Fruit fly (Drosophila melanogaster) whole organism, wandering third instar larva: Measurements from ENCODE around the gene CG43354.

Experiments
- CG32264 ChIP-seq: fragments of 200-800 bp; sonication (Bioruptor generic); optimal IDR thresholded peaks from 2 replicates; lab custom pipeline; 2016; ENCODE audit warnings: missing biosample characterization, missing genetic modification characterization
- CrebA ChIP-seq: fragments of 200-800 bp; sonication (Bioruptor generic); optimal IDR thresholded peaks from 2 replicates; lab custom pipeline; 2016; ENCODE audit warnings: missing biosample characterization, mild to moderate bottlenecking, missing genetic modification characterization, borderline replicate concordance
- Dfd ChIP-seq: fragments of >200 bp; optimal IDR thresholded peaks from 2 replicates; lab custom pipeline; 2017; ENCODE audit warnings: missing biosample characterization, missing genetic modification characterization
- Dif ChIP-seq: fragments of 200-275, 200-300 bp; sonication (Bioruptor generic); optimal IDR thresholded peaks from 2 replicates; lab custom pipeline; 2018; ENCODE audit warnings: missing biosample characterization, missing genetic modification characterization; ENCODE audit not compliant: partially characterized antibody
- GATAd ChIP-seq: sonication (Bioruptor generic); optimal IDR thresholded peaks from 2 replicates; lab custom pipeline; 2016; ENCODE audit warnings: missing biosample characterization, missing genetic modification characterization
- HLH106 ChIP-seq: fragments of 200-800 bp; optimal IDR thresholded peaks from 3 replicates; lab custom pipeline; 2019; ENCODE audit warnings: missing biosample characterization, mild to moderate bottlenecking, missing genetic modification characterization, moderate library complexity
- Hr78 ChIP-seq: fragments of >200 bp; optimal IDR thresholded peaks from 2 replicates; lab custom pipeline; 2017; ENCODE audit warnings: missing biosample characterization, missing genetic modification characterization
- Mio ChIP-seq: sonication (Bioruptor generic); optimal IDR thresholded peaks from 2 replicates; lab custom pipeline; 2016; ENCODE audit warnings: missing biosample characterization, missing genetic modification characterization
- Myc ChIP-seq: fragments of >200 bp; optimal IDR thresholded peaks from 2 replicates; lab custom pipeline; 2017
- N ChIP-seq: fragments of >200 bp; optimal IDR thresholded peaks from 2 replicates; lab custom pipeline; 2018; ENCODE audit warnings: missing biosample characterization, missing external identifiers, missing genetic modification characterization
- OdsH ChIP-seq: fragments of 200-800 bp; sonication (Bioruptor generic); optimal IDR thresholded peaks from 2 replicates; lab custom pipeline; 2016; ENCODE audit warnings: missing biosample characterization, mild to moderate bottlenecking, missing genetic modification characterization
- Rel ChIP-seq, 2 experiments: fragments of 200-800 bp; sonication (Bioruptor generic) in 1 of 2; optimal IDR thresholded peaks; 2 replicates in 1 of 2; 3 replicates in 1 of 2; lab custom pipeline; 2016 to 2019; ENCODE audit warnings: mild to moderate bottlenecking in 2 of 2, missing biosample characterization in 2 of 2, missing genetic modification characterization in 2 of 2, moderate library complexity in 1 of 2
- Sp1 ChIP-seq: fragments of 200-800 bp; sonication (Bioruptor generic); optimal IDR thresholded peaks from 3 replicates; lab custom pipeline; 2019; ENCODE audit warnings: missing biosample characterization, mild to moderate bottlenecking, missing genetic modification characterization, moderate library complexity
- Vsx2 ChIP-seq: fragments of 200-300, 225-300 bp; sonication (Bioruptor generic); optimal IDR thresholded peaks from 2 replicates; lab custom pipeline; 2018; ENCODE audit warnings: missing biosample characterization, missing genetic modification characterization; ENCODE audit not compliant: partially characterized antibody
- br ChIP-seq: fragments of 200-800 bp; sonication (Bioruptor generic); optimal IDR thresholded peaks from 2 replicates; lab custom pipeline; 2016; ENCODE audit warnings: missing biosample characterization, missing genetic modification characterization
- brk ChIP-seq: fragments of 200-800 bp; sonication (Bioruptor generic); optimal IDR thresholded peaks from 2 replicates; lab custom pipeline; 2016; ENCODE audit warnings: missing biosample characterization, mild to moderate bottlenecking, missing genetic modification characterization
- dl ChIP-seq, 2 experiments: fragments of 175-275, 200-275 bp in 1 of 2; fragments of 200-275 bp in 1 of 2; sonication (Bioruptor generic); optimal IDR thresholded peaks; lab custom pipeline; 2018; ENCODE audit warnings: mild to moderate bottlenecking in 2 of 2, missing biosample characterization in 2 of 2, missing genetic modification characterization in 2 of 2, moderate library complexity in 2 of 2; ENCODE audit not compliant: partially characterized antibody in 2 of 2, insufficient read depth in 1 of 2
- dmrt93B ChIP-seq: fragments of 200-800 bp; sonication (Bioruptor generic); optimal IDR thresholded peaks from 2 replicates; lab custom pipeline; 2018; ENCODE audit warnings: missing biosample characterization, mild to moderate bottlenecking, missing genetic modification characterization
- dsf ChIP-seq: sonication (Bioruptor generic); optimal IDR thresholded peaks from 2 replicates; lab custom pipeline; 2016; ENCODE audit warnings: missing biosample characterization, missing genetic modification characterization, borderline replicate concordance
- ey ChIP-seq: fragments of 200-800 bp; sonication (Bioruptor generic); optimal IDR thresholded peaks from 2 replicates; lab custom pipeline; 2016; ENCODE audit warnings: missing biosample characterization, missing genetic modification characterization
- foxo ChIP-seq, 2 experiments: fragments of 200-800 bp; sonication (Bioruptor generic); optimal IDR thresholded peaks; 2 replicates in 1 of 2; 3 replicates in 1 of 2; lab custom pipeline; 2016 to 2017; ENCODE audit warnings: missing biosample characterization in 2 of 2, missing genetic modification characterization in 2 of 2
- fru ChIP-seq: fragments of 200-800 bp; sonication (Bioruptor generic); optimal IDR thresholded peaks from 3 replicates; lab custom pipeline; 2016; ENCODE audit warnings: missing biosample characterization, mild to moderate bottlenecking, missing genetic modification characterization
- h ChIP-seq: fragments of 200-800 bp; sonication (Bioruptor generic); optimal IDR thresholded peaks from 3 replicates; lab custom pipeline; 2016; ENCODE audit warnings: missing biosample characterization, mild to moderate bottlenecking, missing genetic modification characterization
- lola ChIP-seq: fragments of >200 bp; optimal IDR thresholded peaks from 2 replicates; lab custom pipeline; 2017; ENCODE audit warnings: missing biosample characterization, missing genetic modification characterization
- pan ChIP-seq: fragments of >200 bp; optimal IDR thresholded peaks from 2 replicates; lab custom pipeline; 2017
- psq ChIP-seq: fragments of 200-800 bp; sonication (Bioruptor generic); optimal IDR thresholded peaks from 3 replicates; lab custom pipeline; 2017; ENCODE audit warnings: missing biosample characterization, mild to moderate bottlenecking, missing genetic modification characterization, moderate library complexity
- rgr ChIP-seq: fragments of 200-800 bp; sonication (Bioruptor generic); optimal IDR thresholded peaks from 3 replicates; lab custom pipeline; 2016; ENCODE audit warnings: missing biosample characterization, mild to moderate bottlenecking, missing genetic modification characterization
- sage ChIP-seq: fragments of 200-800 bp; sonication (Bioruptor generic); optimal IDR thresholded peaks from 2 replicates; lab custom pipeline; 2016; ENCODE audit warnings: missing biosample characterization, mild to moderate bottlenecking, missing genetic modification characterization
- sv ChIP-seq: fragments of 200-800 bp; sonication (Bioruptor generic); optimal IDR thresholded peaks from 3 replicates; lab custom pipeline; 2016; ENCODE audit warnings: missing biosample characterization, missing genetic modification characterization
- usp ChIP-seq: fragments of >200 bp; optimal IDR thresholded peaks from 2 replicates; lab custom pipeline; 2017; ENCODE audit warnings: missing biosample characterization, missing genetic modification characterization
- woc ChIP-seq: sonication (Bioruptor generic); optimal IDR thresholded peaks from 2 replicates; lab custom pipeline; 2016; ENCODE audit warnings: missing biosample characterization, mild to moderate bottlenecking, missing genetic modification characterization

Gene CG43354

DNA sequence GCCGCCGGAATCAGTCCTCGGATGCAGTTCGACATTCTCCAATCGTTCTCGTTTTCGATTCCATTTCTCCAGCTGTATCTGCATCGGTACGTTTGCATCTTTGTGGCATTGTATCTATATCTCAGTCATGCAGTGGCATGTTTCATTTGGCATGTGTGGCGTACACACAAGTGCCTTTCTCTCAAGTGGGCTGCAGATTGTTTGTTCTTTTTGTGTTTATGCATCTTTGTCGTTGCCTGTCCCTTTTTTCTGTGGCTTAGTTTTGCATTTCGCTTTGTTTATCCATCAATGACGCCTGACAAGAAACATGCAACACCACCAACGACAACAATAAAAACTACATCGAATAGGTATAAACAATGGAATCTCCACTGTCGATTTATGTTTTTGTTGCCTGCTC, 27.3 kb upstream of the CG43354 start:
- TF ChIP-seq psq (GFP tag; lab: Kevin White, UChicago) = no peak
- TF ChIP-seq CrebA (GFP tag; lab: Kevin White, UChicago) = no peak
- no peak for TF ChIP-seq lola
- no peak for TF ChIP-seq Myc
- TF ChIP-seq HLH106 (tag; lab: Kevin White, UChicago) = no peak
- no peak for TF ChIP-seq Vsx2
- TF ChIP-seq N (GFP tag; lab: Kevin White, UChicago) = no peak
- TF ChIP-seq fru (GFP tag; lab: Kevin White, UChicago) = no peak
- no peak for TF ChIP-seq Sp1 (GFP tag; lab: Kevin White, UChicago)
- TF ChIP-seq brk (GFP tag; lab: Kevin White, UChicago) = no peak
- no peak for TF ChIP-seq GATAd (GFP tag; lab: Kevin White, UChicago)
- no peak for TF ChIP-seq Dfd (GFP tag; lab: Kevin White, UChicago)
- TF ChIP-seq dsf (GFP tag; lab: Kevin White, UChicago) = no peak
- TF ChIP-seq foxo (GFP tag; optimal IDR thresholded peaks at IDR 0.05; lab: Kevin White, UChicago) = no peak

DNA sequence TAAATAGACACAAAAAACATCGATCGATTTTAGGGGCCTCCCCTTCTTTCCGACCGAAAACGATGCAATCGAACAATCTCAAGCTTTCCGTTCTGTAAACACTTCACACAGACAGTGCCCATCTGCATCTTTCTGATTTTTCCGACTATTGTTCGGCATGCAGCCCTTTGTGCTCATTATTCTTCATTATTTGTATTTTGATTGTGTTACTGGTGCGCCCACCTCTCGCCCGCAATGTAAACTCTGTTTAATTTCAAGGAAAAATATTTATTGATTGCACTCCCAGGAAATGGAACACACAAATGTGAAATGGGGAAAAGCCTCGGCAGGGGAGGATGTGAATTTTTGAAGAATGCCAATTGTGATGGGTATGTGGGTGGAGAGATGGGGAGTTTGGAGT, 26.4 kb upstream of the CG43354 start:
- TF ChIP-seq Hr78 (GFP tag; lab: Kevin White, UChicago) (no peak), HLH106 (tag; lab: Kevin White, UChicago) (no peak), rgr (no peak), brk (GFP tag; lab: Kevin White, UChicago) (no peak), GATAd (GFP tag; lab: Kevin White, UChicago) (no peak), sv (GFP tag; lab: Kevin White, UChicago) (no peak), OdsH (GFP tag; lab: Kevin White, UChicago) (no peak), dmrt93B (no peak), Dif (GFP tag; lab: Kevin White, UChicago) (no peak), dl (GFP tag; optimal IDR thresholded peaks at IDR 0.05; lab: Kevin White, UChicago; ENCODE audit: insufficient read depth in 1 of 2, partially characterized antibody in 2 of 2) (no peak), ey (no peak), lola (no peak), Mio (GFP tag; lab: Kevin White, UChicago) (no peak)

DNA sequence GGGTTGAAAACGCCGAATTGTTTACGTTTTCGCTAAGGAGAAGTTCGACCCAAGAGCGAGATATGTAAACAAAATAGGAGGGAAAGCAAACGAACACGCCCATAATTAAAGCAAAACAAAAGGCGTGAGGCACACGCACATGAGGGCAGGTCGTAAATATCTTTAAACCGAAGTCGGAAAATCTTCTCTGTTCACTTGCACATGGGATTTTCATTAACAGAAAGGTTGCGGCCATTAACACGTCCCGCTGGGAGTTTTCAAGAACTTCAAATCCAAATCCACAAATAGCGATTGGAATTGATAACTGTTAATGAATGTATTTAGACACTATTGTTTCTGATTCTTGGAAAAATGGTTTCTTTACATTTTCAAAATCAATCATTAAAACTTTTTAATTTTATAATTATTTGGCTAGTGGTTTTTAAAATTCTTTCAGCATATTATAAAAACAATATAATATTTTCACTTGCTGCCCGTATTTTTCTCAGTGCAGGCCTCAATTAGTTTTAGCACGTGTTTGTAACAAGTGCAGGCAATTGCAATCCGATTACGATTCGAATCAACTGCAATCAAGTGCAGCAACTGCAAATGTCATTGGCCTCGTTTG, 24.7 kb upstream of the CG43354 start:
- no peak for TF ChIP-seq Sp1 (GFP tag; lab: Kevin White, UChicago)
- TF ChIP-seq Dif (GFP tag; lab: Kevin White, UChicago) = no peak
- no peak for TF ChIP-seq dmrt93B
- TF ChIP-seq CG32264 (GFP tag; lab: Kevin White, UChicago) = no peak
- TF ChIP-seq pan (lab: Kevin White, UChicago) = no peak
- TF ChIP-seq Mio (GFP tag; lab: Kevin White, UChicago) = no peak
- TF ChIP-seq sage (GFP tag; lab: Kevin White, UChicago) = no peak
- TF ChIP-seq fru (GFP tag; lab: Kevin White, UChicago) = no peak
- TF ChIP-seq h (GFP tag; lab: Kevin White, UChicago) = no peak
- TF ChIP-seq, all 38 proteins: peak for 0

DNA sequence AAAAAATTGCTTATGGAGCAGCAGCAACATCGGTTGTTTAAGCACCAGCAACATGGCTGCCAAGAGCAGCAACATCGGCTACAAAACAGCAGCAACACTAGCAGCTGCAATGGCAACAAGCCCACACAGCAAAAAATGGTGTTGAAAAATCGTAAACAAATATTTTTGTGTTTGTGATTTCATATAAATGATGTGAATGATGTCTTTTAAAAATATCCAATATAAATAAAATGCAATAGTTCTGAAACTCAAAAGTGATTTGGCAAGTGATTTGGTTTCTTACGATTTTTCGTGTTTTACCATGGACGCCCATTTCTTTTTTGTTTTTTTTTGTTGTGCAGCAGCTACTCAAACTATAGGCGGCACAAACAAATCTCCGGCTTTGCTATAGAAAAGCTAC, 22.4 kb upstream of the CG43354 start:
- TF ChIP-seq brk (GFP tag; lab: Kevin White, UChicago) = no peak
- no peak for TF ChIP-seq dl (GFP tag; optimal IDR thresholded peaks at IDR 0.05; lab: Kevin White, UChicago; ENCODE audit: insufficient read depth in 1 of 2, partially characterized antibody in 2 of 2)
- TF ChIP-seq Sp1 (GFP tag; lab: Kevin White, UChicago) = no peak
- TF ChIP-seq GATAd (GFP tag; lab: Kevin White, UChicago) = no peak
- no peak for TF ChIP-seq foxo (GFP tag; optimal IDR thresholded peaks at IDR 0.05; lab: Kevin White, UChicago)
- no peak for TF ChIP-seq Vsx2
- no peak for TF ChIP-seq h (GFP tag; lab: Kevin White, UChicago)
- no peak for TF ChIP-seq Dif (GFP tag; lab: Kevin White, UChicago)
- no peak for TF ChIP-seq lola
- no peak for TF ChIP-seq Rel (GFP tag; optimal IDR thresholded peaks at IDR 0.05; lab: Kevin White, UChicago)
- no peak for TF ChIP-seq Rel (tag; optimal IDR thresholded peaks at IDR 0.05; lab: Kevin White, UChicago)

DNA sequence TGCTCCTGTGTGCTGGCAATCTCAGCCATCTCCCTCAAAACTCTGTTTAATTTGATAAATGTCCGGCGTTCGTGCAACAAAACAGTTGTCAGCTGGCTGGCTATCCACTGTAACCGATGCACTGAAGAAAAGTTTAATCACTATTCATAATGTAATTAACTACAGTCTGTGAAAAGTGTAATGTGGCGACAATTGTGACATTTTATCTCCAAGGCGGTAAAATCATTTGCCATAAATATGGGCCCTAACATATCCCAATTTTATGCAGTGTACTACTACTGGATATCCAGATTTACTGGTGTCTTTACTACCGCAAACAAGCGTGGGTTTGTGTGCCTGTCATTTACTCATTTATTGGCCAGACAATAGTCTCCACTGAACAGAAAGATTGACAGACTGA, 19.5 kb upstream of the CG43354 start:
- TF ChIP-seq usp (no peak), fru (GFP tag; lab: Kevin White, UChicago) (peak; percentile 30), foxo (GFP tag; optimal IDR thresholded peaks at IDR 0.05; lab: Kevin White, UChicago) (peak in 1 of 2 experiments; percentile 35), dmrt93B (no peak), Dif (GFP tag; lab: Kevin White, UChicago) (no peak), ey (peak; percentile 13), rgr (peak; percentile 11), Hr78 (GFP tag; lab: Kevin White, UChicago) (no peak), psq (GFP tag; lab: Kevin White, UChicago) (no peak), woc (GFP tag; lab: Kevin White, UChicago) (no peak), dl (GFP tag; optimal IDR thresholded peaks at IDR 0.05; lab: Kevin White, UChicago; ENCODE audit: insufficient read depth in 1 of 2, partially characterized antibody in 2 of 2) (no peak), br (GFP tag; lab: Kevin White, UChicago) (peak; percentile 2)
